Fruit fly (Drosophila melanogaster): Measurements from ENCODE around the gene CG17230.

Gene CG17230

DNA sequence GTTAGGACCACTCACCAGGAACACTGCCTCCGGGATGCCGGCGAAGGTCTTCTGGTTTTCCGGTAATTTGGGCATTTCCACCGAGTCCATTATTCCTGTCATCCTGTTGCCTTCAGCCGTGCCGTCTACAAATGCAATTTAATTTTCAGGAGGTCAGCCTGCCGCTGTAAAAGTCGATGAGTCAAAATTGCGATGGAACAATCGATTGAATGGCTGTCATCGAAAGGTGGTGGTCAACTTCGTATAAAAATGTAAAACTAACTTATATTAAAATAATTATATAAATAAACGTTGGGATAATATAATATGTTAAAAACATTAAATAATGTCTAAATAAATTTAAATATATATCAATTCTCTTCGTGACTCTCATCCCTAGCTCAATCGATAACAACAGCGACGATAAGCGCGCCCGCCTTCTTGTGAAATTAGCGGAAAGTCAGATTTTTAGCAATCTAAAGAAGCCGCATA, 27.9 kb upstream of the CG17230 start, which contains the start of the genes mgr and Irbp (continued):
- TF ChIP-seq Sox102F (GFP tag; optimal IDR thresholded peaks at IDR 0.05) (no peak), topi (GFP tag; optimal IDR thresholded peaks at IDR 0.05) (peak; percentile 76), CG34406 (GFP tag; optimal IDR thresholded peaks at IDR 0.05) (peak; percentile 90), pdm3 (GFP tag; optimal IDR thresholded peaks at IDR 0.05) (no peak), CG10631 (GFP tag; optimal IDR thresholded peaks at IDR 0.05) (peak; percentile 92), fd59A (GFP tag; optimal IDR thresholded peaks at IDR 0.05) (peak; percentile 54), CG8119 (GFP tag; IDR thresholded peaks at IDR 0.05) (peak; percentile 85), Lpt (GFP tag; optimal IDR thresholded peaks at IDR 0.05) (peak; percentile 59), Gug (GFP tag; IDR thresholded peaks at IDR 0.05) (peak; percentile 91), svp (GFP tag) (peak; percentile 92), CG8319 (GFP tag; optimal IDR thresholded peaks at IDR 0.05) (peak; percentile 60), Met (GFP tag; optimal IDR thresholded peaks at IDR 0.05) (no peak), CG6854 (GFP tag; optimal IDR thresholded peaks at IDR 0.05) (no peak), Blimp-1 (GFP tag; optimal IDR thresholded peaks at IDR 0.05) (peak; percentile 62), Ets96B (tag; optimal IDR thresholded peaks at IDR 0.05) (peak; percentile 71), CG6808 (GFP tag; optimal IDR thresholded peaks at IDR 0.05) (no peak), Hr4 (GFP tag; optimal IDR thresholded peaks at IDR 0.05) (no peak), eg (GFP tag; IDR thresholded peaks at IDR 0.05) (peak; percentile 90), OdsH (GFP tag; optimal IDR thresholded peaks at IDR 0.05) (peak; percentile 85), CG6792 (GFP tag; optimal IDR thresholded peaks at IDR 0.05) (peak; percentile 79), Sox14 (GFP tag; optimal IDR thresholded peaks at IDR 0.05) (peak; percentile 63), vri (GFP tag; optimal IDR thresholded peaks at IDR 0.05) (no peak), Eip78C (GFP tag) (no peak), CG9139 (GFP tag; optimal IDR thresholded peaks at IDR 0.05) (peak; percentile 68), spab (GFP tag; optimal IDR thresholded peaks at IDR 0.05) (no peak), Sox15 (GFP tag; optimal IDR thresholded peaks at IDR 0.05) (peak; percentile 65)

dm6 chr3R:11412371-11412770, 25.2 kb upstream of the CG17230 start, which contains the start of gene Ipo9:
TSS of gene Ipo9 (plus strand) at chr3R:11412522.
- TF ChIP-seq Hr39 (GFP tag; optimal IDR thresholded peaks at IDR 0.05) (no peak), Gug (GFP tag; IDR thresholded peaks at IDR 0.05) (no peak), CG16779 (tag; optimal IDR thresholded peaks at IDR 0.05) (no peak), OdsH (GFP tag; optimal IDR thresholded peaks at IDR 0.05) (no peak), CG8119 (GFP tag; IDR thresholded peaks at IDR 0.05) (no peak), fkh (GFP tag; optimal IDR thresholded peaks at IDR 0.05) (no peak), ss (GFP tag; optimal IDR thresholded peaks at IDR 0.05) (no peak), fd85E (GFP tag; optimal IDR thresholded peaks at IDR 0.05) (no peak), CG34406 (GFP tag; optimal IDR thresholded peaks at IDR 0.05) (no peak), pdm3 (GFP tag; optimal IDR thresholded peaks at IDR 0.05) (no peak), CG11902 (GFP tag; optimal IDR thresholded peaks at IDR 0.05) (no peak), CG6163 (GFP tag; IDR thresholded peaks at IDR 0.05) (no peak), Lpt (GFP tag; optimal IDR thresholded peaks at IDR 0.05) (no peak)

dm6 chr3R:11418568-11418967, 19.0 kb upstream of the CG17230 start, which contains the start of the genes bumpel and CG45676:
TSS of gene bumpel (minus strand) at chr3R:11418668.
TSS of gene CG45676 (plus strand) at chr3R:11418885.
- TF ChIP-seq CG6163 (GFP tag; IDR thresholded peaks at IDR 0.05) (no peak), CG6808 (GFP tag; optimal IDR thresholded peaks at IDR 0.05) (no peak), eg (GFP tag; IDR thresholded peaks at IDR 0.05) (no peak), CG11762 (GFP tag; optimal IDR thresholded peaks at IDR 0.05; ENCODE audit: insufficient read depth) (no peak), pdm3 (GFP tag; optimal IDR thresholded peaks at IDR 0.05) (no peak), CG10669 (GFP tag; optimal IDR thresholded peaks at IDR 0.05) (no peak), acj6 (GFP tag; optimal IDR thresholded peaks at IDR 0.05) (no peak), CG10631 (GFP tag; optimal IDR thresholded peaks at IDR 0.05) (no peak), CG32006 (GFP tag; optimal IDR thresholded peaks at IDR 0.05) (no peak), CG11294 (GFP tag; IDR thresholded peaks at IDR 0.05) (no peak), CG3919 (GFP tag; optimal IDR thresholded peaks at IDR 0.05) (no peak), svp (GFP tag) (no peak)

Measured in whole organism, prepupa.